Fruit fly (Drosophila melanogaster) whole organism, embryonic: ENCODE measurements around the gene TFAM.

ENCODE experiments used
- ATbp ChIP-seq: fragments of 200-800 bp; sonication (Bioruptor generic); optimal IDR thresholded peaks from 2 replicates; lab custom pipeline; 2017; ENCODE audit warnings: missing biosample characterization, mild to moderate bottlenecking, missing genetic modification characterization, missing genetic modification reagents
- Ada2b ChIP-seq: fragments of 200-800 bp; sonication (Bioruptor generic); IDR thresholded peaks from 2 replicates; pipeline ENCODE4 v1.3.6; 2022; ENCODE audit warnings: missing biosample characterization, missing genetic modification characterization
- Atf-2 ChIP-seq: fragments of 200-800 bp; sonication (Bioruptor generic); optimal IDR thresholded peaks from 2 replicates; lab custom pipeline; 2016; ENCODE audit warnings: missing biosample characterization, missing genetic modification characterization
- B-H1 ChIP-seq: fragments of 200-800 bp; sonication (Bioruptor generic); IDR thresholded peaks from 3 replicates; pipeline ENCODE4 v1.3.6; 2022; ENCODE audit warnings: missing biosample characterization, missing genetic modification characterization
- B-H2 ChIP-seq: fragments of 200-800 bp; sonication (Bioruptor generic); optimal IDR thresholded peaks from 2 replicates; lab custom pipeline; 2018; ENCODE audit warnings: missing biosample characterization, mild to moderate bottlenecking, missing genetic modification characterization
- Bdp1 ChIP-seq: fragments of 200-800 bp; sonication (Bioruptor generic); optimal IDR thresholded peaks from 3 replicates; lab custom pipeline; 2016; ENCODE audit warnings: missing biosample characterization, missing genetic modification characterization
- Blimp-1 ChIP-seq: fragments of 200-800 bp; sonication (Bioruptor generic); optimal IDR thresholded peaks from 3 replicates; lab custom pipeline; 2018; ENCODE audit warnings: missing biosample characterization, missing genetic modification characterization, mild to moderate bottlenecking, moderate library complexity, missing genetic modification reagents
- C15 ChIP-seq: fragments of 200-800 bp; sonication (Bioruptor generic); IDR thresholded peaks from 3 replicates; pipeline ENCODE4 v1.3.6; 2022; ENCODE audit warnings: missing biosample characterization, missing genetic modification characterization
- CG10209 ChIP-seq: fragments of 200-800 bp; sonication (Bioruptor generic); optimal IDR thresholded peaks from 3 replicates; lab custom pipeline; 2017; ENCODE audit warnings: missing biosample characterization, mild to moderate bottlenecking, missing genetic modification characterization, missing genetic modification reagents
- CG10654 ChIP-seq: fragments of 200-800 bp; sonication (Bioruptor generic); optimal IDR thresholded peaks from 2 replicates; lab custom pipeline; 2016; ENCODE audit warnings: missing biosample characterization, missing genetic modification characterization
- CG12659 ChIP-seq: fragments of 200-800 bp; sonication (Bioruptor generic); optimal IDR thresholded peaks from 3 replicates; lab custom pipeline; 2017; ENCODE audit warnings: mild to moderate bottlenecking, missing biosample characterization, missing genetic modification reagents, missing genetic modification characterization
- CG1602 ChIP-seq: fragments of 200-800 bp; sonication (Bioruptor generic); optimal IDR thresholded peaks from 3 replicates; lab custom pipeline; 2016; ENCODE audit warnings: missing biosample characterization, missing genetic modification characterization
- CG1603 ChIP-seq: fragments of 200-800 bp; sonication (Bioruptor generic); optimal IDR thresholded peaks from 2 replicates; lab custom pipeline; 2019; ENCODE audit warnings: missing biosample characterization, mild to moderate bottlenecking, missing genetic modification characterization, moderate library complexity
- CG17612 ChIP-seq: fragments of 200-800 bp; sonication (Bioruptor generic); IDR thresholded peaks from 2 replicates; pipeline ENCODE4 v1.3.6; 2022; ENCODE audit warnings: missing biosample characterization, missing genetic modification characterization
- CG18262 ChIP-seq: fragments of 200-800 bp; optimal IDR thresholded peaks from 3 replicates; lab custom pipeline; 2019; ENCODE audit warnings: missing biosample characterization, mild to moderate bottlenecking, missing genetic modification characterization, moderate library complexity
- CG2129 ChIP-seq: fragments of 200-800 bp; sonication (Bioruptor generic); IDR thresholded peaks from 2 replicates; pipeline ENCODE4 v1.3.6; 2022; ENCODE audit warnings: missing biosample characterization, missing genetic modification characterization; ENCODE audit not compliant: partially characterized antibody
- CG32532 ChIP-seq: fragments of 200-800 bp; sonication (Bioruptor generic); IDR thresholded peaks from 2 replicates; pipeline ENCODE4 v1.3.6; 2022; ENCODE audit warnings: missing biosample characterization, missing genetic modification characterization
- CG33557 ChIP-seq: fragments of 200-800 bp; sonication (Bioruptor generic); optimal IDR thresholded peaks from 2 replicates; lab custom pipeline; 2019; ENCODE audit warnings: missing biosample characterization, mild to moderate bottlenecking, missing genetic modification characterization, moderate library complexity
- CG3995 ChIP-seq: fragments of 200-800 bp; sonication (Bioruptor generic); optimal IDR thresholded peaks from 3 replicates; lab custom pipeline; 2016; ENCODE audit warnings: missing biosample characterization, missing genetic modification characterization
- CG4424 ChIP-seq: fragments of 200-800 bp; sonication (Bioruptor generic); optimal IDR thresholded peaks from 3 replicates; lab custom pipeline; 2016; ENCODE audit warnings: missing biosample characterization, missing genetic modification characterization
- CG5953 ChIP-seq: fragments of 200-800 bp; sonication (Bioruptor generic); IDR thresholded peaks from 2 replicates; pipeline ENCODE4 v1.3.6; 2022; ENCODE audit warnings: missing biosample characterization, missing genetic modification characterization
- CG6791 ChIP-seq: fragments of 200-800 bp; sonication (Bioruptor generic); IDR thresholded peaks from 3 replicates; pipeline ENCODE4 v1.3.6; 2022; ENCODE audit warnings: missing biosample characterization, missing genetic modification characterization; ENCODE audit not compliant: partially characterized antibody
- CG6813 ChIP-seq: fragments of 200-800 bp; sonication (Bioruptor generic); optimal IDR thresholded peaks from 2 replicates; lab custom pipeline; 2017; ENCODE audit warnings: missing biosample characterization, missing genetic modification characterization, mild to moderate bottlenecking, moderate library complexity, missing genetic modification reagents
- CG7987 ChIP-seq: fragments of 200-800 bp; sonication (Bioruptor generic); optimal IDR thresholded peaks from 2 replicates; lab custom pipeline; 2018; ENCODE audit warnings: missing biosample characterization, mild to moderate bottlenecking, missing genetic modification characterization, moderate library complexity
- CG8944 ChIP-seq: fragments of 200-800 bp; sonication (Bioruptor generic); optimal IDR thresholded peaks from 3 replicates; lab custom pipeline; 2016; ENCODE audit warnings: missing biosample characterization, missing genetic modification characterization
- CHES-1-like ChIP-seq: fragments of 200-800 bp; sonication (Bioruptor generic); optimal IDR thresholded peaks from 2 replicates; lab custom pipeline; 2016; ENCODE audit warnings: missing biosample characterization, missing genetic modification characterization
- CTCF ChIP-seq: fragments of 200-800 bp; sonication (Bioruptor generic); optimal IDR thresholded peaks from 2 replicates; lab custom pipeline; 2017; ENCODE audit warnings: missing biosample characterization, mild to moderate bottlenecking, missing genetic modification characterization, moderate library complexity
- Doc3 ChIP-seq: fragments of 200-800 bp; sonication (Bioruptor generic); IDR thresholded peaks from 3 replicates; pipeline ENCODE4 v1.3.6; 2022; ENCODE audit warnings: missing biosample characterization, missing genetic modification characterization; ENCODE audit not compliant: partially characterized antibody
- ERR ChIP-seq: fragments of 200-800 bp; sonication (Bioruptor generic); optimal IDR thresholded peaks from 2 replicates; lab custom pipeline; 2016; ENCODE audit warnings: missing biosample characterization, missing genetic modification characterization
- H2.0 ChIP-seq: fragments of 200-800 bp; sonication (Bioruptor generic); IDR thresholded peaks from 2 replicates; pipeline ENCODE4 v1.3.6; 2022; ENCODE audit warnings: missing biosample characterization, missing genetic modification characterization
- Jarid2 ChIP-seq: fragments of 200-800 bp; sonication (Bioruptor generic); optimal IDR thresholded peaks from 3 replicates; lab custom pipeline; 2017; ENCODE audit warnings: mild to moderate bottlenecking, missing biosample characterization, missing genetic modification reagents, missing genetic modification characterization
- Max ChIP-seq: fragments of 200-800 bp; sonication (Bioruptor generic); optimal IDR thresholded peaks from 2 replicates; lab custom pipeline; 2016; ENCODE audit warnings: missing biosample characterization, mild to moderate bottlenecking, missing genetic modification characterization
- Mes4 ChIP-seq: fragments of 200-800 bp; sonication (Bioruptor generic); optimal IDR thresholded peaks from 2 replicates; lab custom pipeline; 2016; ENCODE audit warnings: missing biosample characterization, missing genetic modification characterization
- NFAT ChIP-seq: fragments of 200-800 bp; sonication (Bioruptor generic); IDR thresholded peaks from 2 replicates; pipeline ENCODE4 v1.3.6; 2022; ENCODE audit warnings: missing biosample characterization, missing genetic modification characterization
- Optix ChIP-seq: fragments of 200-800 bp; sonication (Bioruptor generic); IDR thresholded peaks from 3 replicates; pipeline ENCODE4 v1.3.6; 2022; ENCODE audit warnings: missing biosample characterization, missing genetic modification characterization
- Rfx ChIP-seq: fragments of 200-800 bp; sonication (Bioruptor generic); IDR thresholded peaks from 2 replicates; pipeline ENCODE4 v1.3.6; 2022; ENCODE audit warnings: missing biosample characterization, missing genetic modification characterization
- Sox100B ChIP-seq: fragments of 200-800 bp; sonication (Bioruptor generic); optimal IDR thresholded peaks from 3 replicates; lab custom pipeline; 2018; ENCODE audit warnings: missing biosample characterization, mild to moderate bottlenecking, missing genetic modification characterization
- YL-1 ChIP-seq: fragments of 200-800 bp; sonication (Bioruptor generic); optimal IDR thresholded peaks from 3 replicates; lab custom pipeline; 2017; ENCODE audit warnings: missing biosample characterization, mild to moderate bottlenecking, missing genetic modification characterization
- bcd ChIP-seq: fragments of 200-800 bp; sonication (Bioruptor generic); optimal IDR thresholded peaks from 2 replicates; lab custom pipeline; 2017; ENCODE audit warnings: missing biosample characterization, mild to moderate bottlenecking, missing genetic modification characterization
- btn ChIP-seq: fragments of 200-800 bp; sonication (Bioruptor generic); optimal IDR thresholded peaks from 2 replicates; lab custom pipeline; 2016; ENCODE audit warnings: missing biosample characterization, missing genetic modification characterization
- crc ChIP-seq: fragments of 200-800 bp; sonication (Bioruptor generic); optimal IDR thresholded peaks from 2 replicates; lab custom pipeline; 2016; ENCODE audit warnings: missing biosample characterization, missing genetic modification characterization
- dan ChIP-seq: fragments of 200-800 bp; sonication (Bioruptor generic); IDR thresholded peaks from 2 replicates; pipeline ENCODE4 v1.3.6; 2022; ENCODE audit warnings: missing biosample characterization, missing genetic modification characterization
- dmrt99B ChIP-seq: fragments of 200-800 bp; sonication (Bioruptor generic); optimal IDR thresholded peaks from 2 replicates; lab custom pipeline; 2018; ENCODE audit warnings: missing biosample characterization, mild to moderate bottlenecking, missing genetic modification characterization, moderate library complexity
- gt ChIP-seq: fragments of 200-800 bp; sonication (Bioruptor generic); IDR thresholded peaks from 2 replicates; pipeline ENCODE4 v1.3.6; 2022; ENCODE audit warnings: missing biosample characterization, missing genetic modification characterization
- nerfin-1 ChIP-seq: fragments of 200-800 bp; sonication (Bioruptor generic); optimal IDR thresholded peaks from 3 replicates; lab custom pipeline; 2019; ENCODE audit warnings: missing biosample characterization, mild to moderate bottlenecking, missing genetic modification characterization, moderate library complexity
- onecut ChIP-seq: fragments of 200-800 bp; sonication (Bioruptor generic); IDR thresholded peaks from 2 replicates; pipeline ENCODE4 v1.3.6; 2022; ENCODE audit warnings: missing biosample characterization, missing genetic modification characterization
- sisA ChIP-seq: fragments of 200-800 bp; sonication (Bioruptor generic); IDR thresholded peaks from 2 replicates; pipeline ENCODE4 v1.3.6; 2022; ENCODE audit warnings: missing biosample characterization, missing genetic modification characterization
- tin ChIP-seq: fragments of 200-800 bp; sonication (Bioruptor generic); optimal IDR thresholded peaks from 3 replicates; lab custom pipeline; 2016; ENCODE audit warnings: missing biosample characterization, missing genetic modification characterization
- ttk ChIP-seq: fragments of 200-800 bp; sonication (Bioruptor generic); IDR thresholded peaks from 2 replicates; pipeline ENCODE4 v2.1.2; 2022; ENCODE audit warnings: missing biosample characterization, missing genetic modification characterization
- wor ChIP-seq: fragments of 200-800 bp; sonication (Bioruptor generic); IDR thresholded peaks from 2 replicates; pipeline ENCODE4 v1.3.6; 2022; ENCODE audit warnings: missing biosample characterization, missing genetic modification characterization

TFAM gene

DNA sequence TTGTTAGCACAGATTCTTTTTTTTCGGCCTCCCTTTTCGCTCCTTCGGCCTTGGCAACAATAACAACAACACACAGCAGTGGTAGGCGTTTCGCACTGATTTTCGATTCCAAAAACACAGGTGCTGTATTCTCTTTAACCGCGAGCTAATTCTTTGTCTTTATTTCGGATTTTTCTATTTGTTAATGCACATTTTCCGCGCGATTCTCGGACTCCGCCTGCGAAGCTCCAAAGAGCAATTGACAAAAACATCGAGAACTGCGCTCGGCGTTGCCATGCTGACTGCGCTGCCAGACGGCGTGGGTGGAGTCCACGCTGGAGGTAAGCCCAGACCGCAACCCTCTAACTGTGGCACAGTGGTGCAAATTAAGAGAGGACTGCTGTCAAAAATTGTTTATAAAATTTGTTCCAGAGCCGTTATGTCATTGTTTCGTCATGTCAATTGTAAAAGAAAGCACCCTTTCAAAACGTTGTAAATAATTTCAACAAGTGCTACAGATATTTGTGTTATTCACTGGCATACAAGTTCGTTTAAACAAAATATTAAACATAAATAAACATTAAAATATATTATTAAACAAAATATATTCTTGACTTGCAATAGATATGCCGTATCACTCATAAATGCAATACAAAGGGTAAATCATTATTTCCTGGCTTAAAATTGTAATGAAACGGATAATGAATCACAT lies 19.2 kb downstream of the TFAM start, which contains the start of the genes DPCoAC and CG5180 (continued):
- TF ChIP-seq CG4424 (GFP tag; lab: Kevin White, UChicago): peak; percentile 39
- peak; percentile 72 for TF ChIP-seq tin (GFP tag; lab: Kevin White, UChicago)
- peak; percentile 80 for TF ChIP-seq CG6791
- peak; percentile 28 for TF ChIP-seq CG10209 (GFP tag; lab: Kevin White, UChicago)
- no peak for TF ChIP-seq CG6813 (GFP tag; lab: Kevin White, UChicago)
- TF ChIP-seq onecut (GFP tag; lab: Robert Waterston, UW): peak; percentile 30
- TF ChIP-seq CG32532 (GFP tag; lab: Robert Waterston, UW): peak; percentile 86
- TF ChIP-seq btn (GFP tag; lab: Kevin White, UChicago): no peak
- TF ChIP-seq CHES-1-like: peak; percentile 68
- peak; percentile 78 for TF ChIP-seq CG12659 (GFP tag; lab: Kevin White, UChicago)
- peak; percentile 53 for TF ChIP-seq CG7987 (GFP tag; lab: Kevin White, UChicago)
- TF ChIP-seq CG2129 (GFP tag; lab: Robert Waterston, UW): no peak
- TF ChIP-seq Blimp-1: peak; percentile 7
- peak; percentile 54 for TF ChIP-seq B-H2 (GFP tag; lab: Kevin White, UChicago)
- TF ChIP-seq Ada2b (GFP tag; lab: Robert Waterston, UW): peak; percentile 71
- peak; percentile 16 for TF ChIP-seq CG33557 (GFP tag; lab: Kevin White, UChicago)
- peak; percentile 14 for TF ChIP-seq nerfin-1 (tag; lab: Kevin White, UChicago)
- TF ChIP-seq Bdp1 (GFP tag; lab: Kevin White, UChicago): no peak
- peak; percentile 88 for TF ChIP-seq Rfx (GFP tag; lab: Robert Waterston, UW)
- peak; percentile 59 for TF ChIP-seq CG18262 (tag; lab: Kevin White, UChicago)
- peak; percentile 62 for TF ChIP-seq crc (GFP tag; lab: Kevin White, UChicago)
- no peak for TF ChIP-seq dan
- no peak for TF ChIP-seq C15 (GFP tag; lab: Robert Waterston, UW)
- peak; percentile 39 for TF ChIP-seq Atf-2 (GFP tag; lab: Kevin White, UChicago)
- TF ChIP-seq CG17612 (GFP tag; lab: Robert Waterston, UW): peak; percentile 58
- TF ChIP-seq H2.0 (GFP tag; lab: Robert Waterston, UW): peak; percentile 50; the same call in 1 of the 2 replicates
- TF ChIP-seq Optix (GFP tag; lab: Robert Waterston, UW): peak; percentile 52; the same call in 1 of the 3 replicates
- TF ChIP-seq Doc3 (GFP tag; lab: Robert Waterston, UW): no peak
- TF ChIP-seq B-H1 (GFP tag; lab: Robert Waterston, UW): peak; percentile 10; the same call in 1 of the 3 replicates
- TF ChIP-seq Jarid2 (GFP tag; lab: Kevin White, UChicago): peak; percentile 53
- peak; percentile 48 for TF ChIP-seq Sox100B
- peak; percentile 56 for TF ChIP-seq CTCF (GFP tag; lab: Kevin White, UChicago)
- peak; percentile 53 for TF ChIP-seq Max (GFP tag; lab: Kevin White, UChicago)
- peak; percentile 77 for TF ChIP-seq sisA (GFP tag; lab: Robert Waterston, UW)
- peak; percentile 92 for TF ChIP-seq NFAT (GFP tag; lab: Robert Waterston, UW)
- TF ChIP-seq dmrt99B (tag; lab: Kevin White, UChicago): peak; percentile 52
- peak; percentile 63 for TF ChIP-seq CG10654
- peak; percentile 24; the same call in 1 of the 2 replicates for TF ChIP-seq ttk (GFP tag; lab: Robert Waterston, UW)
- peak; percentile 55 for TF ChIP-seq CG1602 (GFP tag; lab: Kevin White, UChicago)
- TF ChIP-seq wor: peak; percentile 26; the same call in 1 of the 2 replicates
- peak; percentile 81 for TF ChIP-seq CG8944 (GFP tag; lab: Kevin White, UChicago)
- TF ChIP-seq Mes4 (GFP tag; lab: Kevin White, UChicago): peak; percentile 14
- peak; percentile 0 for TF ChIP-seq CG3995
- TF ChIP-seq CG5953 (GFP tag; lab: Robert Waterston, UW): no peak
- peak; percentile 89 for TF ChIP-seq CG1603 (tag; lab: Kevin White, UChicago)
- no peak for TF ChIP-seq ATbp (GFP tag; lab: Kevin White, UChicago)
- TF ChIP-seq YL-1 (GFP tag; lab: Kevin White, UChicago): no peak
- 0 out of 2 replicates have a peak, but pooled peaks have one; percentile 37 for TF ChIP-seq gt (GFP tag; lab: Robert Waterston, UW)
- TF ChIP-seq ERR: peak; percentile 52
- TF ChIP-seq bcd (GFP tag; lab: Kevin White, UChicago): peak; percentile 56
